Fruit fly (Drosophila melanogaster) whole organism, embryonic: ENCODE results near the gene p24-2.

Experiments
- CG11723 ChIP-seq: fragments of 200-800 bp; sonication (Bioruptor generic); optimal IDR thresholded peaks from 2 replicates; lab custom pipeline; 2017; ENCODE audit warnings: missing biosample characterization, mild to moderate bottlenecking, missing genetic modification characterization
- CG12219 ChIP-seq: fragments of 200-800 bp; sonication (Bioruptor generic); optimal IDR thresholded peaks from 3 replicates; lab custom pipeline; 2018; ENCODE audit warnings: missing biosample characterization, mild to moderate bottlenecking, missing genetic modification characterization
- CG13624 ChIP-seq: fragments of 200-800 bp; sonication (Bioruptor generic); optimal IDR thresholded peaks from 2 replicates; lab custom pipeline; 2016; ENCODE audit warnings: missing biosample characterization, missing genetic modification characterization
- CG14441 ChIP-seq: fragments of 200-800 bp; sonication (Bioruptor generic); IDR thresholded peaks from 2 replicates; pipeline ENCODE4 v1.3.6; 2022; ENCODE audit warnings: missing biosample characterization, missing genetic modification characterization
- CG15011 ChIP-seq: fragments of 200-800 bp; sonication (Bioruptor generic); optimal IDR thresholded peaks from 3 replicates; lab custom pipeline; 2018; ENCODE audit warnings: missing biosample characterization, mild to moderate bottlenecking, missing genetic modification characterization
- CG15073 ChIP-seq: fragments of 200-800 bp; sonication (Bioruptor generic); optimal IDR thresholded peaks from 2 replicates; lab custom pipeline; 2016; ENCODE audit warnings: missing biosample characterization, missing genetic modification characterization
- CG17359 ChIP-seq: fragments of 200-800 bp; sonication (Bioruptor generic); optimal IDR thresholded peaks from 3 replicates; lab custom pipeline; 2018; ENCODE audit warnings: missing biosample characterization, mild to moderate bottlenecking, missing genetic modification characterization, moderate library complexity
- CG1792 ChIP-seq: fragments of 200-800 bp; sonication (Bioruptor generic); optimal IDR thresholded peaks from 2 replicates; lab custom pipeline; 2016; ENCODE audit warnings: missing biosample characterization, missing genetic modification characterization
- CG18764 ChIP-seq: fragments of 200-800 bp; sonication (Bioruptor generic); optimal IDR thresholded peaks from 3 replicates; lab custom pipeline; 2016; ENCODE audit warnings: missing biosample characterization, missing genetic modification characterization
- CG2889 ChIP-seq: fragments of 200-800 bp; sonication (Bioruptor generic); IDR thresholded peaks from 3 replicates; pipeline ENCODE4 v1.3.6; 2022; ENCODE audit warnings: missing biosample characterization, missing genetic modification characterization
- CG32767 ChIP-seq: fragments of 200-800 bp; sonication (Bioruptor generic); IDR thresholded peaks from 2 replicates; pipeline ENCODE4 v1.3.6; 2022; ENCODE audit warnings: missing biosample characterization, missing genetic modification characterization
- CG3726 ChIP-seq: fragments of 200-800 bp; sonication (Bioruptor generic); IDR thresholded peaks from 3 replicates; pipeline ENCODE4, ENCODE4 v1.3.6; 2022; ENCODE audit warnings: missing biosample characterization, missing genetic modification characterization
- CG4328 ChIP-seq: fragments of 200-800 bp; sonication (Bioruptor generic); optimal IDR thresholded peaks from 3 replicates; lab custom pipeline; 2017; ENCODE audit warnings: missing biosample characterization, missing genetic modification reagents, missing genetic modification characterization
- CG5180 ChIP-seq: fragments of 200-800 bp; sonication (Bioruptor generic); optimal IDR thresholded peaks from 3 replicates; lab custom pipeline; 2017; ENCODE audit warnings: missing biosample characterization, missing genetic modification characterization, mild to moderate bottlenecking, moderate library complexity, missing genetic modification reagents
- CG7556 ChIP-seq: fragments of 200-800 bp; sonication (Bioruptor generic); optimal IDR thresholded peaks from 2 replicates; lab custom pipeline; 2017; ENCODE audit warnings: missing biosample characterization, mild to moderate bottlenecking, missing genetic modification characterization
- CG7963 ChIP-seq: fragments of 200-800 bp; sonication (Bioruptor generic); IDR thresholded peaks from 3 replicates; pipeline ENCODE4 v1.3.6; 2022; ENCODE audit warnings: missing biosample characterization, missing genetic modification characterization; ENCODE audit not compliant: partially characterized antibody
- CG9609 ChIP-seq: fragments of 200-800 bp; sonication (Bioruptor generic); optimal IDR thresholded peaks from 3 replicates; lab custom pipeline; 2016; ENCODE audit warnings: missing biosample characterization, missing genetic modification characterization
- Camta ChIP-seq: fragments of 200-800 bp; sonication (Bioruptor generic); optimal IDR thresholded peaks from 2 replicates; lab custom pipeline; 2016; ENCODE audit warnings: missing biosample characterization, missing genetic modification characterization
- Dip2 ChIP-seq: fragments of 200-800 bp; sonication (Bioruptor generic); IDR thresholded peaks from 2 replicates; pipeline ENCODE4 v1.3.6; 2022; ENCODE audit warnings: missing biosample characterization, missing genetic modification characterization
- Dll ChIP-seq: fragments of 200-800 bp; sonication (Bioruptor generic); IDR thresholded peaks from 4 replicates; pipeline ENCODE4 v1.3.6; 2022; ENCODE audit warnings: missing biosample characterization, missing genetic modification characterization; ENCODE audit not compliant: partially characterized antibody
- Doc3 ChIP-seq: fragments of 200-800 bp; sonication (Bioruptor generic); IDR thresholded peaks from 3 replicates; pipeline ENCODE4 v1.3.6; 2022; ENCODE audit warnings: missing biosample characterization, missing genetic modification characterization; ENCODE audit not compliant: partially characterized antibody
- Dref ChIP-seq: fragments of 200-800 bp; sonication (Bioruptor generic); IDR thresholded peaks from 2 replicates; pipeline ENCODE4 v1.3.6; 2022; ENCODE audit warnings: missing biosample characterization, missing genetic modification characterization
- Gsc ChIP-seq: fragments of 200-800 bp; sonication (Bioruptor generic); IDR thresholded peaks from 2 replicates; pipeline ENCODE4 v1.3.6; 2022; ENCODE audit warnings: missing biosample characterization, missing genetic modification characterization
- HLH54F ChIP-seq: fragments of 200-800 bp; sonication (Bioruptor generic); optimal IDR thresholded peaks from 3 replicates; lab custom pipeline; 2016; ENCODE audit warnings: missing biosample characterization, missing genetic modification characterization
- Hmx ChIP-seq: fragments of 200-800 bp; sonication (Bioruptor generic); optimal IDR thresholded peaks from 2 replicates; lab custom pipeline; 2016; ENCODE audit warnings: missing biosample characterization, missing genetic modification characterization
- Hr78 ChIP-seq, 2 experiments: fragments of 200-800 bp in 1 of 2; fragments of >200 bp in 1 of 2; sonication (Bioruptor generic) in 1 of 2; optimal IDR thresholded peaks; 2 replicates each; lab custom pipeline; 2017 to 2019; ENCODE audit warnings: missing biosample characterization in 2 of 2, missing genetic modification characterization in 2 of 2, mild to moderate bottlenecking in 1 of 2, moderate library complexity in 1 of 2
- Jarid2 ChIP-seq: fragments of 200-800 bp; sonication (Bioruptor generic); optimal IDR thresholded peaks from 3 replicates; lab custom pipeline; 2017; ENCODE audit warnings: mild to moderate bottlenecking, missing biosample characterization, missing genetic modification reagents, missing genetic modification characterization
- Myb ChIP-seq: fragments of 200-800 bp; sonication (Bioruptor generic); optimal IDR thresholded peaks from 2 replicates; lab custom pipeline; 2016; ENCODE audit warnings: missing biosample characterization, missing genetic modification characterization
- Six4 ChIP-seq: fragments of 200-800 bp; sonication (Bioruptor generic); optimal IDR thresholded peaks from 2 replicates; lab custom pipeline; 2016; ENCODE audit warnings: missing biosample characterization, missing genetic modification characterization
- Sox102F ChIP-seq: fragments of 200-800 bp; sonication (Bioruptor generic); optimal IDR thresholded peaks from 2 replicates; lab custom pipeline; 2018; ENCODE audit warnings: missing biosample characterization, mild to moderate bottlenecking, missing genetic modification characterization, moderate library complexity
- Taf1 ChIP-seq: fragments of 200-800 bp; sonication (Bioruptor generic); IDR thresholded peaks from 2 replicates; pipeline ENCODE4 v1.3.6; 2022; ENCODE audit warnings: missing biosample characterization, missing genetic modification characterization
- ab ChIP-seq: fragments of 200-800 bp; sonication (Bioruptor generic); optimal IDR thresholded peaks from 2 replicates; lab custom pipeline; 2016; ENCODE audit warnings: missing biosample characterization, missing genetic modification characterization
- bab2 ChIP-seq: fragments of 200-800 bp; sonication (Bioruptor generic); optimal IDR thresholded peaks from 2 replicates; lab custom pipeline; 2016; ENCODE audit warnings: missing biosample characterization, missing genetic modification characterization
- bsh ChIP-seq, 2 experiments: fragments of 200-800 bp; sonication (Bioruptor generic); optimal IDR thresholded peaks; 2 replicates each; lab custom pipeline; 2017 to 2018; ENCODE audit warnings: mild to moderate bottlenecking in 2 of 2, missing biosample characterization in 2 of 2, missing genetic modification characterization in 2 of 2, moderate library complexity in 1 of 2
- btn ChIP-seq: fragments of 200-800 bp; sonication (Bioruptor generic); optimal IDR thresholded peaks from 2 replicates; lab custom pipeline; 2016; ENCODE audit warnings: missing biosample characterization, missing genetic modification characterization
- corto ChIP-seq: fragments of 200-800 bp; sonication (Bioruptor generic); optimal IDR thresholded peaks from 2 replicates; lab custom pipeline; 2016; ENCODE audit warnings: missing biosample characterization, mild to moderate bottlenecking, missing genetic modification characterization, moderate library complexity
- crp ChIP-seq, 2 experiments: fragments of 200-800 bp; sonication (Bioruptor generic); optimal IDR thresholded peaks; 2 replicates in 1 of 2; 3 replicates in 1 of 2; lab custom pipeline; 2017; ENCODE audit warnings: missing biosample characterization in 2 of 2, missing genetic modification characterization in 2 of 2, mild to moderate bottlenecking in 1 of 2, moderate library complexity in 1 of 2
- dan ChIP-seq: fragments of 200-800 bp; sonication (Bioruptor generic); IDR thresholded peaks from 2 replicates; pipeline ENCODE4 v1.3.6; 2022; ENCODE audit warnings: missing biosample characterization, missing genetic modification characterization
- esg ChIP-seq: fragments of 200-800 bp; sonication (Bioruptor generic); conservative IDR thresholded peaks from 2 replicates; pipeline ENCODE4 v1.3.6; 2022; ENCODE audit warnings: missing biosample characterization, missing genetic modification characterization
- fd96Cb ChIP-seq: fragments of 200-800 bp; sonication (Bioruptor generic); optimal IDR thresholded peaks from 2 replicates; lab custom pipeline; 2018; ENCODE audit warnings: missing biosample characterization, mild to moderate bottlenecking, missing genetic modification characterization, moderate library complexity
- gfzf ChIP-seq: fragments of 200-800 bp; sonication (Bioruptor generic); optimal IDR thresholded peaks from 2 replicates; lab custom pipeline; 2016; ENCODE audit warnings: missing biosample characterization, mild to moderate bottlenecking, missing genetic modification characterization, moderate library complexity
- hkb ChIP-seq, 2 experiments: fragments of 200-800 bp in 1 of 2; fragments of >200 bp in 1 of 2; sonication (Bioruptor generic) in 1 of 2; IDR thresholded peaks in 1 of 2; optimal IDR thresholded peaks in 1 of 2; 2 replicates each; pipeline versions ENCODE4 v1.3.6 to Lab custom; 2017 to 2022; ENCODE audit warnings: missing biosample characterization in 1 of 2, missing genetic modification characterization in 1 of 2
- lola ChIP-seq, 3 experiments: fragments of >200 bp in 2 of 3; fragments of 200-800 bp in 1 of 3; sonication (Bioruptor generic) in 1 of 3; optimal IDR thresholded peaks; 2 replicates each; lab custom pipeline; 2017 to 2019; ENCODE audit warnings: missing biosample characterization in 3 of 3, missing genetic modification characterization in 3 of 3, mild to moderate bottlenecking in 1 of 3, moderate library complexity in 1 of 3
- mam ChIP-seq: fragments of 200-800 bp; sonication (Bioruptor generic); optimal IDR thresholded peaks from 3 replicates; lab custom pipeline; 2016; ENCODE audit warnings: missing biosample characterization, missing genetic modification characterization
- nerfin-1 ChIP-seq: fragments of 200-800 bp; sonication (Bioruptor generic); optimal IDR thresholded peaks from 3 replicates; lab custom pipeline; 2019; ENCODE audit warnings: missing biosample characterization, mild to moderate bottlenecking, missing genetic modification characterization, moderate library complexity
- pros ChIP-seq: fragments of 200-800 bp; sonication (Bioruptor generic); optimal IDR thresholded peaks from 3 replicates; lab custom pipeline; 2019; ENCODE audit warnings: missing biosample characterization, mild to moderate bottlenecking, missing genetic modification characterization, moderate library complexity
- unc-4 ChIP-seq: fragments of 200-800 bp; sonication (Bioruptor generic); IDR thresholded peaks from 2 replicates; pipeline ENCODE4 v1.3.6; 2022; ENCODE audit warnings: missing biosample characterization, missing genetic modification characterization; ENCODE audit not compliant: partially characterized antibody
- wor ChIP-seq: fragments of 200-800 bp; sonication (Bioruptor generic); IDR thresholded peaks from 2 replicates; pipeline ENCODE4 v1.3.6; 2022; ENCODE audit warnings: missing biosample characterization, missing genetic modification characterization

p24-2 gene

dm6 chr3R:9725121-9725956 lies 32.7 kb upstream of the p24-2 start, which contains the start of gene hyd (continued):
- TF ChIP-seq CG14441 (GFP tag; lab: Robert Waterston, UW), result no peak
- TF ChIP-seq CG9609, result no peak
- TF ChIP-seq corto, result no peak
- no peak for TF ChIP-seq CG15073 (GFP tag; lab: Kevin White, UChicago)
- TF ChIP-seq nerfin-1 (tag; lab: Kevin White, UChicago), result peak; percentile 89
- TF ChIP-seq dan (GFP tag; lab: Robert Waterston, UW), result no peak
- no peak for TF ChIP-seq btn (GFP tag; lab: Kevin White, UChicago)
- TF ChIP-seq lola (GFP tag; optimal IDR thresholded peaks at IDR 0.05; lab: Kevin White, UChicago), result no peak
- TF ChIP-seq CG11723 (GFP tag; lab: Kevin White, UChicago), result no peak
- TF ChIP-seq Hmx (GFP tag; lab: Kevin White, UChicago), result no peak
- TF ChIP-seq CG7963, result peak; percentile 64; the same call in 2 of the 3 replicates
- TF ChIP-seq Hr78 (GFP tag; optimal IDR thresholded peaks at IDR 0.05; lab: Kevin White, UChicago), result no peak
- no peak for TF ChIP-seq wor (GFP tag; lab: Robert Waterston, UW)
- no peak for TF ChIP-seq Six4 (GFP tag; lab: Kevin White, UChicago)
- peak; percentile 61 for TF ChIP-seq gfzf (GFP tag; lab: Kevin White, UChicago)
- TF ChIP-seq Dip2 (GFP tag; lab: Robert Waterston, UW), result no peak
- no peak for TF ChIP-seq ab (GFP tag; lab: Kevin White, UChicago)
- TF ChIP-seq pros (GFP tag; lab: Kevin White, UChicago), result no peak
- no peak for TF ChIP-seq Sox102F (GFP tag; lab: Kevin White, UChicago)
- TF ChIP-seq CG32767, result no peak
- no peak for TF ChIP-seq CG18764
- TF ChIP-seq CG1792 (GFP tag; lab: Kevin White, UChicago), result peak; percentile 36
- peak; percentile 81 for TF ChIP-seq unc-4 (GFP tag; lab: Robert Waterston, UW)
- TF ChIP-seq CG2889 (GFP tag; lab: Robert Waterston, UW), result no peak
- TF ChIP-seq CG5180 (GFP tag; lab: Kevin White, UChicago), result no peak
- TF ChIP-seq bsh (GFP tag; optimal IDR thresholded peaks at IDR 0.05; lab: Kevin White, UChicago), result no peak
- TF ChIP-seq CG3726 (GFP tag; lab: Robert Waterston, UW), result no peak
- no peak for TF ChIP-seq Gsc
- peak; percentile 78; the same call in 2 of the 3 replicates for TF ChIP-seq Doc3 (GFP tag; lab: Robert Waterston, UW)
- TF ChIP-seq mam (GFP tag; lab: Kevin White, UChicago), result no peak
- TF ChIP-seq esg (GFP tag; lab: Robert Waterston, UW), result no peak
- no peak for TF ChIP-seq fd96Cb (tag; lab: Kevin White, UChicago)
- TF ChIP-seq CG7556, result no peak
- TF ChIP-seq Camta (GFP tag; lab: Kevin White, UChicago), result no peak
- no peak for TF ChIP-seq hkb (optimal IDR thresholded peaks at IDR 0.05; lab: Kevin White, UChicago)
- peak; percentile 6; the same call in 1 of the 2 replicates for TF ChIP-seq hkb (GFP tag; IDR thresholded peaks at IDR 0.05; lab: Robert Waterston, UW)
- TF ChIP-seq Dll (GFP tag; lab: Robert Waterston, UW), result peak; percentile 92
- no peak for TF ChIP-seq HLH54F (GFP tag; lab: Kevin White, UChicago)
- TF ChIP-seq Myb, result peak; percentile 76
- no peak for TF ChIP-seq CG17359
- no peak for TF ChIP-seq Jarid2
- TF ChIP-seq Taf1 (GFP tag; lab: Robert Waterston, UW), result no peak
- no peak for TF ChIP-seq CG12219 (GFP tag; lab: Kevin White, UChicago)
- TF ChIP-seq Dref, result peak; percentile 89
- no peak for TF ChIP-seq CG4328
- TF ChIP-seq CG13624 (GFP tag; lab: Kevin White, UChicago), result peak; percentile 19
- no peak for TF ChIP-seq bab2 (GFP tag; lab: Kevin White, UChicago)
- no peak for TF ChIP-seq crp (GFP tag; optimal IDR thresholded peaks at IDR 0.05; lab: Kevin White, UChicago)
- TF ChIP-seq CG15011, result no peak
